Fruit fly (Drosophila melanogaster): Measurements from ENCODE around the gene CG4829.

The CG4829 gene

dm6 chrX:16800530-16801027 lies 10.9 kb upstream of the CG4829 start, which contains the start of the genes CG9132 and CG4789:
TSS of gene CG9132 (minus strand) at chrX:16800710.
TSS of gene CG4789 (plus strand) at chrX:16800930.
- TF ChIP-seq CG2120 (GFP tag; optimal IDR thresholded peaks at IDR 0.05) (no peak), CG17361 (GFP tag; IDR thresholded peaks at IDR 0.05) (0 out of 3 replicates have a peak, but pooled peaks have one; percentile 17), Ada2b (GFP tag; IDR thresholded peaks at IDR 0.05) (no peak), CG16815 (GFP tag; optimal IDR thresholded peaks at IDR 0.05) (no peak), NFAT (GFP tag; IDR thresholded peaks at IDR 0.05) (no peak), CG12155 (GFP tag; optimal IDR thresholded peaks at IDR 0.05) (no peak), gce (GFP tag; IDR thresholded peaks at IDR 0.05) (no peak), CG10979 (tag; optimal IDR thresholded peaks at IDR 0.05) (no peak), ind (GFP tag; optimal IDR thresholded peaks at IDR 0.05) (no peak), Meics (GFP tag; optimal IDR thresholded peaks at IDR 0.05) (no peak), Max (GFP tag; optimal IDR thresholded peaks at IDR 0.05) (no peak), Hsf (GFP tag; optimal IDR thresholded peaks at IDR 0.05) (no peak), Fer3 (tag; optimal IDR thresholded peaks at IDR 0.05) (no peak), CG2875 (GFP tag; optimal IDR thresholded peaks at IDR 0.05) (no peak), YL-1 (GFP tag; optimal IDR thresholded peaks at IDR 0.05) (peak; percentile 16), gfzf (GFP tag; optimal IDR thresholded peaks at IDR 0.05) (peak; percentile 74), CG32772 (GFP tag; IDR thresholded peaks at IDR 0.05) (no peak), ERR (GFP tag; optimal IDR thresholded peaks at IDR 0.05) (no peak), phol (tag; optimal IDR thresholded peaks at IDR 0.05) (peak; percentile 4), CG8089 (GFP tag; optimal IDR thresholded peaks at IDR 0.05) (no peak), CG15514 (GFP tag; optimal IDR thresholded peaks at IDR 0.05) (peak; percentile 30), CG34422 (GFP tag; IDR thresholded peaks at IDR 0.05) (no peak), CG31388 (GFP tag; optimal IDR thresholded peaks at IDR 0.05) (no peak), CG8290 (GFP tag; optimal IDR thresholded peaks at IDR 0.05) (no peak), CG8290 (tag; optimal IDR thresholded peaks at IDR 0.05) (no peak), lab (GFP tag; optimal IDR thresholded peaks at IDR 0.05) (no peak), CG15696 (tag; optimal IDR thresholded peaks at IDR 0.05) (no peak), Hr39 (optimal IDR thresholded peaks at IDR 0.05) (no peak), CG7745 (tag; optimal IDR thresholded peaks at IDR 0.05) (no peak), pfk (GFP tag; optimal IDR thresholded peaks at IDR 0.05) (no peak), CG5180 (GFP tag; optimal IDR thresholded peaks at IDR 0.05) (no peak), CG9437 (GFP tag; optimal IDR thresholded peaks at IDR 0.05) (no peak), CG6854 (GFP tag; optimal IDR thresholded peaks at IDR 0.05) (no peak), zf30C (GFP tag; optimal IDR thresholded peaks at IDR 0.05) (no peak), CG2116 (GFP tag; optimal IDR thresholded peaks at IDR 0.05) (peak; percentile 34), sens-2 (GFP tag; IDR thresholded peaks at IDR 0.05) (no peak), CG2129 (GFP tag; IDR thresholded peaks at IDR 0.05; ENCODE audit: partially characterized antibody) (no peak), ems (GFP tag; optimal IDR thresholded peaks at IDR 0.05) (no peak), yki (optimal IDR thresholded peaks at IDR 0.05) (no peak), D19A (tag; optimal IDR thresholded peaks at IDR 0.05) (no peak), pho (GFP tag; optimal IDR thresholded peaks at IDR 0.05) (no peak), CG10654 (GFP tag; optimal IDR thresholded peaks at IDR 0.05) (no peak), CG9727 (GFP tag; optimal IDR thresholded peaks at IDR 0.05) (no peak), CG7839 (tag; optimal IDR thresholded peaks at IDR 0.05) (no peak), dati (GFP tag; IDR thresholded peaks at IDR 0.05) (no peak), Blimp-1 (GFP tag; optimal IDR thresholded peaks at IDR 0.05) (no peak), Bteb2 (GFP tag; optimal IDR thresholded peaks at IDR 0.05) (no peak), gro (GFP tag; optimal IDR thresholded peaks at IDR 0.05) (no peak), Hand (GFP tag; optimal IDR thresholded peaks at IDR 0.05) (no peak), Hr3 (GFP tag; optimal IDR thresholded peaks at IDR 0.05) (no peak), CG2202 (tag; optimal IDR thresholded peaks at IDR 0.05) (no peak), tll (GFP tag; optimal IDR thresholded peaks at IDR 0.05) (no peak)

Measured in whole organism, embryonic.